Worm (Caenorhabditis elegans): ENCODE results near the gene top-2.

DNA sequence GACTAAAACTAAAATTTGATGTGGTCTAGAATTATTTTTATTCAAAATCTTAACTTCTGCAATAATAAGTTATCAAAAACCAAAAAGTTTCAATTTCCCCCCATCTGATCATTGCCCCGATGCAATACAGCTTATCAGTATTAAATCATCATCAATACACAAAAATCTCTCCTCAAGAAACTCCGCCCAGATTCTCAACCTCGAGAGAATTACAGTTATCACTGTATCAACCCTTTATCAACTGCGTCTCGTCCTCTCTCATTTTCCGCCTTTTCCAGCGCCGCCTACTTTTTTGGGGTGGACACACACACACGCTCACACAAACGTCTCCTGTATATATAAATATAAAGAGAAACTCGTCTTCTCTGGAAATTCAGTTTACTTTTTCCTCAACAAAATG, 32.6 kb upstream of the top-2 start, which contains the start of gene T27D12.1:
- TF ChIP-seq snpc-1.2 (GFP tag; IDR thresholded peaks at IDR 0.05) (no peak), mdt-29 (GFP tag; IDR thresholded peaks at IDR 0.05) (no peak), ceh-82 (tag; optimal IDR thresholded peaks at IDR 0.05) (no peak), mdl-1 (tag; optimal IDR thresholded peaks at IDR 0.05) (no peak), pha-4 (GFP tag; IDR thresholded peaks at IDR 0.05) (no peak), pha-4 (tag; optimal IDR thresholded peaks at IDR 0.05) (no peak), ztf-11 (tag; optimal IDR thresholded peaks at IDR 0.05) (no peak), unc-39 (tag; optimal IDR thresholded peaks at IDR 0.05) (no peak), aly-2 (tag; optimal IDR thresholded peaks at IDR 0.05) (no peak), dve-1 (tag; optimal IDR thresholded peaks at IDR 0.05; ENCODE audit: insufficient read depth) (no peak), nhr-237 (tag; optimal IDR thresholded peaks at IDR 0.05) (no peak), zip-11 (GFP tag; IDR thresholded peaks at IDR 0.05) (no peak), lin-13 (GFP tag; optimal IDR thresholded peaks at IDR 0.05) (no peak), spr-3 (GFP tag; optimal IDR thresholded peaks at IDR 0.05) (no peak)

Measured in whole organism, L4 larva.